In the genomic region with DNA sequence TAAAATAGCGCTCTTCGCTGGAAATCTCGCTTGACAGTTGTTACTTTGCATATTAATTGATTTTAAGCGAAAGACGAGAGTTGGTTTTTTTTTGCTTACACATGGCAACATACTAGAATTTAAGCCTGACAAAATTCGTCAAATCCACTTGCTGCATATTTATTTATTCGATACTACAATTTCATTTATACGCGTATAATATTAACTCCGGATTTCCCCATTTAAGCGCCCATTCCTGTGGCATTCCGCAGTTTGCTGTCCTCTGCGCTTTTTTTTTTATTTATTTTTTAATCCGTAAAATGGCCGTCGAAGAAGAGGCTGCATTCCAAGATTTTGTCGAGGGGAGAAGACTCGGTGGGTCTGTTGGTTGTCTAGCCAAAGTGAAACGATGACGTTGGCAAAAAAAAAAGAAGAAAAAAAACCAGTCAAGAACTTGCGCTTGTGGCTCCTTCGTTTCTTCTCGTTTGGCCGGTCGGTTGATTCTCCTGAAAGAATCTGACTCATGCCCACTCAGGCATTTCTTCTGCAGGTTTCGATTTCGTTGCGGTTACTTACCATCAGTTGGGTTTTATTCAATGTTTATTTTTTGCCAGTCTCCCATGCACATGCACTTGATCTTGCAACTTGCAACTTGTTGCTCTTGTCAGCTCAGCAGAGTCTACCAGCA, we compare ENCODE assay signal across 4 fruit fly cellular contexts.
TF ChIP-seq lines count a peak whose summit lies in the region.

No protein-coding gene starts in this region.

- TF ChIP-seq CTCF in whole organism, embryonic (GFP tag; optimal IDR thresholded peaks at IDR 0.05; lab: Kevin White, UChicago): no peak

TF ChIP-seq in whole organism, adult, 20 proteins besides CTCF, POLR2A, EP300 and RAD21:
- TF ChIP-seq CG7101 (tag; optimal IDR thresholded peaks at IDR 0.05; lab: Kevin White, UChicago) (no peak), tj (GFP tag; optimal IDR thresholded peaks at IDR 0.05; lab: Kevin White, UChicago) (peak; percentile 10)

TF ChIP-seq in whole organism, embryonic, 481 proteins besides CTCF, POLR2A, EP300 and RAD21:
- TF ChIP-seq Bteb2 (GFP tag; optimal IDR thresholded peaks at IDR 0.05; lab: Kevin White, UChicago): no peak
- peak; percentile 32 for TF ChIP-seq Med (GFP tag; lab: Kevin White, UChicago)
- TF ChIP-seq nom (GFP tag; optimal IDR thresholded peaks at IDR 0.05; lab: Kevin White, UChicago): peak; percentile 48

TF ChIP-seq in whole organism, prepupa, 60 proteins besides CTCF, POLR2A, EP300 and RAD21:
- TF ChIP-seq CG11762 (GFP tag; optimal IDR thresholded peaks at IDR 0.05; lab: Kevin White, UChicago; ENCODE audit: insufficient read depth) (no peak), CG11294 (GFP tag; IDR thresholded peaks at IDR 0.05; lab: Robert Waterston, UW) (no peak), fkh (GFP tag; optimal IDR thresholded peaks at IDR 0.05; lab: Kevin White, UChicago) (no peak), CG1621 (tag; optimal IDR thresholded peaks at IDR 0.05; lab: Kevin White, UChicago) (peak; percentile 23), Sox14 (GFP tag; optimal IDR thresholded peaks at IDR 0.05; lab: Kevin White, UChicago) (no peak), CG9139 (GFP tag; optimal IDR thresholded peaks at IDR 0.05; lab: Kevin White, UChicago) (peak; percentile 37), CG8319 (GFP tag; optimal IDR thresholded peaks at IDR 0.05; lab: Kevin White, UChicago) (no peak), CG6854 (GFP tag; optimal IDR thresholded peaks at IDR 0.05; lab: Kevin White, UChicago) (no peak), Blimp-1 (GFP tag; optimal IDR thresholded peaks at IDR 0.05; lab: Kevin White, UChicago) (peak; percentile 15), CG31627 (GFP tag; optimal IDR thresholded peaks at IDR 0.05; lab: Kevin White, UChicago) (no peak), CG6808 (GFP tag; optimal IDR thresholded peaks at IDR 0.05; lab: Kevin White, UChicago) (peak; percentile 60), CG10669 (GFP tag; optimal IDR thresholded peaks at IDR 0.05; lab: Kevin White, UChicago) (peak; percentile 54), CG11902 (GFP tag; optimal IDR thresholded peaks at IDR 0.05; lab: Kevin White, UChicago) (no peak), CG15336 (GFP tag; IDR thresholded peaks at IDR 0.05; lab: Robert Waterston, UW) (no peak), CG3919 (GFP tag; optimal IDR thresholded peaks at IDR 0.05; lab: Kevin White, UChicago) (no peak), dsx (GFP tag; optimal IDR thresholded peaks at IDR 0.05; lab: Kevin White, UChicago; ENCODE audit: poor library complexity, severe bottlenecking) (peak; percentile 32), achi (GFP tag; optimal IDR thresholded peaks at IDR 0.05; lab: Kevin White, UChicago) (peak; percentile 10), CG34406 (GFP tag; optimal IDR thresholded peaks at IDR 0.05; lab: Kevin White, UChicago) (no peak), Eip93F (GFP tag; optimal IDR thresholded peaks at IDR 0.05; lab: Kevin White, UChicago) (no peak), lz (GFP tag; optimal IDR thresholded peaks at IDR 0.05; lab: Kevin White, UChicago) (no peak), Lpt (GFP tag; optimal IDR thresholded peaks at IDR 0.05; lab: Kevin White, UChicago) (no peak), CG4318 (GFP tag; optimal IDR thresholded peaks at IDR 0.05; lab: Kevin White, UChicago) (no peak), Eip78C (GFP tag; lab: Kevin White, UChicago) (peak; percentile 41), Eip75B (GFP tag; optimal IDR thresholded peaks at IDR 0.05; lab: Kevin White, UChicago) (no peak), Smox (GFP tag; optimal IDR thresholded peaks at IDR 0.05; lab: Kevin White, UChicago) (no peak), Hr39 (GFP tag; optimal IDR thresholded peaks at IDR 0.05; lab: Kevin White, UChicago) (no peak), Ets96B (tag; optimal IDR thresholded peaks at IDR 0.05; lab: Kevin White, UChicago) (peak; percentile 58), CG6163 (GFP tag; IDR thresholded peaks at IDR 0.05; lab: Robert Waterston, UW) (peak; percentile 26; the same call in 1 of the 3 replicates), CG6276 (GFP tag; optimal IDR thresholded peaks at IDR 0.05; lab: Kevin White, UChicago) (no peak), salr (GFP tag; optimal IDR thresholded peaks at IDR 0.05; lab: Kevin White, UChicago) (no peak), spab (GFP tag; optimal IDR thresholded peaks at IDR 0.05; lab: Kevin White, UChicago) (peak; percentile 36), Sox102F (GFP tag; optimal IDR thresholded peaks at IDR 0.05; lab: Kevin White, UChicago) (no peak), fd59A (GFP tag; optimal IDR thresholded peaks at IDR 0.05; lab: Kevin White, UChicago) (no peak), esn (GFP tag; optimal IDR thresholded peaks at IDR 0.05; lab: Kevin White, UChicago) (no peak), ss (GFP tag; optimal IDR thresholded peaks at IDR 0.05; lab: Kevin White, UChicago) (peak; percentile 67 to 72), vri (GFP tag; optimal IDR thresholded peaks at IDR 0.05; lab: Kevin White, UChicago) (no peak), CG8119 (GFP tag; IDR thresholded peaks at IDR 0.05; lab: Robert Waterston, UW) (no peak), svp (GFP tag; lab: Kevin White, UChicago) (no peak), CG32006 (GFP tag; optimal IDR thresholded peaks at IDR 0.05; lab: Kevin White, UChicago) (peak; percentile 5)

TF ChIP-seq in whole organism, pupa, 21 proteins besides CTCF, POLR2A, EP300 and RAD21:
- TF ChIP-seq EcR (GFP tag; optimal IDR thresholded peaks at IDR 0.05; lab: Kevin White, UChicago): peak; percentile 72
- TF ChIP-seq rn (GFP tag; IDR thresholded peaks at IDR 0.05; lab: Robert Waterston, UW): no peak
- no peak for TF ChIP-seq fd96Ca (GFP tag; IDR thresholded peaks at IDR 0.05; lab: Robert Waterston, UW)
- TF ChIP-seq CG4496 (GFP tag; IDR thresholded peaks at IDR 0.05; lab: Robert Waterston, UW): no peak
- TF ChIP-seq CG9948 (tag; optimal IDR thresholded peaks at IDR 0.05; lab: Kevin White, UChicago): peak; percentile 33
- no peak for TF ChIP-seq D1 (tag; optimal IDR thresholded peaks at IDR 0.05; lab: Kevin White, UChicago)
- TF ChIP-seq CG15710 (tag; optimal IDR thresholded peaks at IDR 0.05; lab: Kevin White, UChicago): peak; percentile 40
- TF ChIP-seq CG8301 (tag; optimal IDR thresholded peaks at IDR 0.05; lab: Kevin White, UChicago): no peak
- no peak for TF ChIP-seq CG32121 (GFP tag; IDR thresholded peaks at IDR 0.05; lab: Robert Waterston, UW)
- TF ChIP-seq Ets98B (GFP tag; IDR thresholded peaks at IDR 0.05; lab: Robert Waterston, UW): no peak
- peak; percentile 43 for TF ChIP-seq CG17806 (tag; optimal IDR thresholded peaks at IDR 0.05; lab: Kevin White, UChicago)
- TF ChIP-seq CG12605 (GFP tag; IDR thresholded peaks at IDR 0.05; lab: Robert Waterston, UW): no peak
- peak; percentile 10 for TF ChIP-seq gl (tag; optimal IDR thresholded peaks at IDR 0.05; lab: Kevin White, UChicago)
- peak; percentile 21 for TF ChIP-seq Snoo (tag; optimal IDR thresholded peaks at IDR 0.05; lab: Kevin White, UChicago)
- no peak for TF ChIP-seq Pif1B (GFP tag; optimal IDR thresholded peaks at IDR 0.05; lab: Kevin White, UChicago)
- TF ChIP-seq CG14655 (GFP tag; optimal IDR thresholded peaks at IDR 0.05; lab: Kevin White, UChicago): peak; percentile 23
- peak; percentile 41 for TF ChIP-seq CG34367 (tag; optimal IDR thresholded peaks at IDR 0.05; lab: Kevin White, UChicago)
- peak; percentile 6 for TF ChIP-seq CG13204 (GFP tag; optimal IDR thresholded peaks at IDR 0.05; lab: Kevin White, UChicago)
- peak; percentile 46 for TF ChIP-seq CG8159 (tag; optimal IDR thresholded peaks at IDR 0.05; lab: Kevin White, UChicago)
- TF ChIP-seq Pif1A (GFP tag; optimal IDR thresholded peaks at IDR 0.05; lab: Kevin White, UChicago): no peak
- TF ChIP-seq CG10348 (GFP tag; IDR thresholded peaks at IDR 0.05; lab: Robert Waterston, UW): no peak
